Worm (Caenorhabditis elegans): ENCODE results near the gene com-1.

Gene com-1

DNA sequence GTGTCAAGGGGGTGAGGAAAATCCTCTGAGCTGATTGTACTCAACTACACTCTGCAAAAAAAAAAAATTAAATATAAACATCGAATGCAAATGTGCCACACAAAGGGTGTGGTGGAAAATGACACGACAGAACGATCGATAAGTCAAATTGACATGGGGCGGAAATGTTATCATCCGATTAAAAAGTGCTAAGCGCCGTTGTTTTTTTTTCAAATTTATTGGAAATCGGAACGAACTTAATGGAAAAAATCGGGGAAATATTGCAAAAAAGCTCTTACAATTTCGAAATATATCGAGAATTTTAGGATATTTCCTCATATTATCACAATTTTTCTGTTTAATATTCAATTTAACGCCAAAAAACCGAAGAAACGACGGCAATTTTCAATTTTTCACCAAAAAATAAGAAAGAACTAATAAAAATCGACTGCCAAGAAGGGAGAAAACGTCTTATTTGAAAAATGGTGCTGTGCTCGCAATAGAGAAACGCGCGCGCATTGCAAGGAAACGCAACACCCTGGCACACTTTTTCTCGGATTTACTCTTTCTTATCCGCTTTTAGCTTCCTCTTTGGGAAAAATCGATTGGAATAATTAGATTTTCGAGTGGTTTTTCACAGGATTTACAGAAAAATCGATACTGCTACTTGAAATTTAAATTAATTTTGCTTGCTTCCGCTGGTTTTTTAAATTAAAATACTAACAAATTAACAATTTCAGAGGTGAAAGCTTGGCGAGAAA, 27.3 kb upstream of the com-1 start, which contains the start of the genes cey-4 and vps-50 (continued):
- TF ChIP-seq ztf-11 (tag; optimal IDR thresholded peaks at IDR 0.05) (no peak), unc-98 (GFP tag; IDR thresholded peaks at IDR 0.05) (no peak), mab-9 (GFP tag; IDR thresholded peaks at IDR 0.05) (no peak), blmp-1 (tag; optimal IDR thresholded peaks at IDR 0.05) (no peak), ceh-88 (GFP tag; IDR thresholded peaks at IDR 0.05) (no peak), xbp-1 (tag; optimal IDR thresholded peaks at IDR 0.05) (peak; percentile 22), nhr-76 (tag; optimal IDR thresholded peaks at IDR 0.05) (no peak), nhr-47 (tag; optimal IDR thresholded peaks at IDR 0.05) (no peak), nhr-28 (tag; optimal IDR thresholded peaks at IDR 0.05) (no peak), snpc-4 (tag; optimal IDR thresholded peaks at IDR 0.05) (peak; percentile 2)

DNA sequence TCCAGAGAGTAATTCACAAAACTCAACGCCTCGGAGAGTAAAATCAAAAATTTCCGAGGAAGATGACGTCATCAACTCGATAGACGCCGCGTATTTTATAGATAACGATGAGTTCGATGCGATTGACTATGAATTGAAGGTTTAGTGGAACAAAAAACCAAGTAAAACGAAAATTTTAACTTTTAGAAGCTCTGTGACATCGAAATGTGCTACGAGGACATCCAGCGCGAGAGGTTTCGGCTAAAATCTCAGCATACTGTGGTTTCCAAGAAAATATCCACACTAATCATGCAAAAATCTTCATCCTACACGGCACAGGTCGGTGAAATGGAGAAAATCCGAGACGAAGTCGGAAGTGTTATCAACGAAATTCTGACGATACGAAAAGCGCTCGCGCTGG, 26.6 kb upstream of the com-1 start:
- TF ChIP-seq egl-13 (tag; optimal IDR thresholded peaks at IDR 0.05) (no peak), pag-3 (tag; optimal IDR thresholded peaks at IDR 0.05; ENCODE audit: borderline replicate concordance, insufficient read depth) (no peak), mdl-1 (tag; optimal IDR thresholded peaks at IDR 0.05) (no peak), efl-1 (optimal IDR thresholded peaks at IDR 0.05) (no peak), efl-1 (GFP tag; optimal IDR thresholded peaks at IDR 0.05 in 1 of 2) (peak in 1 of 2 experiments; percentile 80), pax-3 (tag; optimal IDR thresholded peaks at IDR 0.05) (no peak)

DNA sequence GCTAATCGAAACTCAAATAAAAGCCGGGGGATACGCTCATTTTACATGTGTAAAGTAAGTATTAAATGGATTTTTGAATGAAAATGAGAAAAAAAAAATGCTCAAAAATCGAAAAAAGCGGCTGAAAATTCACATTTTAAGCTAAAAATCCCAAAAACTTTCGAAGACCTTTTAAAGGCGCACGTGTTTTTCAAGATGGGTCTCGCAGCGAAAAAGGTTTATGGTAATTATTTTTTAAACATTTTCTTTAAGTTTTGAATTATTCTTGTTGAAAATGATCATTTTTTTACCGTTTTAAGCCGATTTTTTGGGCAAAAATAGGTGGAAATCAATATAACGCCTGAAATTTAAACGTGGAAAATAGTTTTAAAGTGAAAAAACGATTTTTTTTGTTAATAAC, 26.0 kb upstream of the com-1 start:
- TF ChIP-seq jun-1 (tag; optimal IDR thresholded peaks at IDR 0.05) (no peak), lir-3 (tag; optimal IDR thresholded peaks at IDR 0.05; ENCODE audit: poor library complexity) (no peak), mdl-1 (tag; optimal IDR thresholded peaks at IDR 0.05) (no peak), hlh-17 (GFP tag; optimal IDR thresholded peaks at IDR 0.05; ENCODE audit: borderline replicate concordance) (no peak), nhr-237 (tag; optimal IDR thresholded peaks at IDR 0.05) (no peak), aha-1 (tag; optimal IDR thresholded peaks at IDR 0.05) (no peak), aly-2 (tag; optimal IDR thresholded peaks at IDR 0.05) (no peak), hpl-2 (GFP tag; optimal IDR thresholded peaks at IDR 0.05) (no peak), unc-30 (tag; optimal IDR thresholded peaks at IDR 0.05) (no peak), mef-2 (tag; optimal IDR thresholded peaks at IDR 0.05) (no peak), dsc-1 (tag; optimal IDR thresholded peaks at IDR 0.05) (no peak), lin-15B (tag; optimal IDR thresholded peaks at IDR 0.05) (no peak)

DNA sequence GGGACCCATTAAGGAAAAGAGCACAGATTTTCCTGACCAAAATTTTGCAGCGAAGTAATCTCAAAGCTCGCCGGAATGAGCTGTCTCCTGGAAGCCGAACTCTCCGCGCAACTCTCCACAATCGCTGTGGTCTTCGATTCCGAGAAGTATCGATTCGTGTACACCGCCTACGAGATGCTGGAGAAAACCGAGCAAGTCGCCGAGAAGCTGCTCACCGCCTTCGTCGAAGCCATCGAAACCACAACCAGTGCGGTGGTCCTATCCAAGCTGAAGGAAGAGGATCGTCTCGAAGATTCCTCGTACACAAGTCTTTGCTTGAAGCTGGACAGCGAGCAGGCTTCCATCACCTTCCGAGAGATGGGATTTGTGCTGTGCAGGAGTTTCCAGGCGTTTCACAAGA, 25.3 kb upstream of the com-1 start:
- TF ChIP-seq rnt-1 (tag; optimal IDR thresholded peaks at IDR 0.05) (no peak), efl-1 (optimal IDR thresholded peaks at IDR 0.05) (no peak), efl-1 (GFP tag; optimal IDR thresholded peaks at IDR 0.05 in 1 of 2) (peak in 1 of 2 experiments; percentile 8)

DNA sequence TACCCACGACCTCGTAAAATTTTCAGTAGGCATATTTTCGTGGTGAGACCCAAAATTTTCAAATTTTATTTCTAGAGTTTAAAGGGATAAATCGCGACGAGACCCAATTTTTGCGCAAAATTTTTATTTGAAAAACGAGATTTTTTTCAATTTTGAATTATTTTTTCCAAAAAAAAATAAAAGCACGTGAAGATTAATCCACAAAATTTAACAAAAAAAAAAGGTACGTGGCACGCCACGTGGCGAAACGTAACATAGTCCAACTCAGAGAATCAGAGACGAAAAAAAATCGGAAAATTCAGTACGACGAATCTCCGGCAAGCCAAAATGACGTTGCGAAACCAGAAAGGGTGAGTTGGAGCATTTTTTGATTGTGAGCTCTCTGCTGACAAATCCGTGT, 21.0 kb upstream of the com-1 start, which contains the start of gene C44B9.2:
TSS of gene C44B9.2 (plus strand) at position 301 of the 400 bp plus-strand sequence.
- TF ChIP-seq nhr-84 (tag; optimal IDR thresholded peaks at IDR 0.05) (no peak), snu-23 (GFP tag; optimal IDR thresholded peaks at IDR 0.05) (no peak), unc-30 (tag; optimal IDR thresholded peaks at IDR 0.05) (no peak), hlh-17 (GFP tag; optimal IDR thresholded peaks at IDR 0.05; ENCODE audit: borderline replicate concordance) (no peak), nhr-47 (tag; optimal IDR thresholded peaks at IDR 0.05) (no peak), isw-1 (GFP tag; IDR thresholded peaks at IDR 0.05) (no peak), elt-3 (tag; optimal IDR thresholded peaks at IDR 0.05) (no peak), egl-13 (tag; optimal IDR thresholded peaks at IDR 0.05) (no peak), pax-3 (tag; optimal IDR thresholded peaks at IDR 0.05) (no peak), tbx-2 (tag; optimal IDR thresholded peaks at IDR 0.05) (no peak), fkh-4 (tag; optimal IDR thresholded peaks at IDR 0.05; ENCODE audit: borderline replicate concordance) (no peak), hpl-2 (GFP tag; optimal IDR thresholded peaks at IDR 0.05) (no peak), vab-15 (tag; optimal IDR thresholded peaks at IDR 0.05) (no peak), ztf-4 (tag; optimal IDR thresholded peaks at IDR 0.05) (no peak), aha-1 (tag; optimal IDR thresholded peaks at IDR 0.05) (no peak), rnt-1 (tag; optimal IDR thresholded peaks at IDR 0.05) (no peak), lir-3 (tag; optimal IDR thresholded peaks at IDR 0.05; ENCODE audit: poor library complexity) (no peak), nhr-237 (tag; optimal IDR thresholded peaks at IDR 0.05) (no peak), unc-62 (GFP tag; optimal IDR thresholded peaks at IDR 0.05) (no peak), unc-130 (tag; optimal IDR thresholded peaks at IDR 0.05) (no peak)
